Fruit fly (Drosophila melanogaster) whole organism, embryonic: ENCODE data around the gene Mst98Cb.
A peak's percentile ranks its signal among the peaks of the same experiment; 100 is the strongest.

ENCODE experiments used
- Awh ChIP-seq: fragments of 200-800 bp; sonication (Bioruptor generic); IDR thresholded peaks from 2 replicates; pipeline ENCODE4, ENCODE4 v1.3.6; 2022; ENCODE audit warnings: missing biosample characterization, missing genetic modification characterization
- B-H1 ChIP-seq: fragments of 200-800 bp; sonication (Bioruptor generic); IDR thresholded peaks from 3 replicates; pipeline ENCODE4 v1.3.6; 2022; ENCODE audit warnings: missing biosample characterization, missing genetic modification characterization
- CG11504 ChIP-seq: fragments of 200-800 bp; sonication (Bioruptor generic); optimal IDR thresholded peaks from 3 replicates; lab custom pipeline; 2019; ENCODE audit warnings: missing biosample characterization, mild to moderate bottlenecking, missing genetic modification characterization, moderate library complexity
- CG14667 ChIP-seq: fragments of 200-800 bp; sonication (Bioruptor generic); IDR thresholded peaks from 2 replicates; pipeline ENCODE4 v1.3.6; 2022; ENCODE audit warnings: missing biosample characterization, missing genetic modification characterization
- CG15011 ChIP-seq: fragments of 200-800 bp; sonication (Bioruptor generic); optimal IDR thresholded peaks from 3 replicates; lab custom pipeline; 2018; ENCODE audit warnings: missing biosample characterization, mild to moderate bottlenecking, missing genetic modification characterization
- CG15073 ChIP-seq: fragments of 200-800 bp; sonication (Bioruptor generic); optimal IDR thresholded peaks from 2 replicates; lab custom pipeline; 2016; ENCODE audit warnings: missing biosample characterization, missing genetic modification characterization
- CG16813 ChIP-seq: fragments of 200-800 bp; sonication (Bioruptor generic); IDR thresholded peaks from 3 replicates; pipeline ENCODE4 v1.3.6; 2022; ENCODE audit warnings: missing biosample characterization, missing genetic modification characterization; ENCODE audit not compliant: partially characterized antibody
- CG1792 ChIP-seq: fragments of 200-800 bp; sonication (Bioruptor generic); optimal IDR thresholded peaks from 2 replicates; lab custom pipeline; 2016; ENCODE audit warnings: missing biosample characterization, missing genetic modification characterization
- CG2116 ChIP-seq: fragments of 200-800 bp; sonication (Bioruptor generic); optimal IDR thresholded peaks from 3 replicates; lab custom pipeline; 2018; ENCODE audit warnings: missing biosample characterization, mild to moderate bottlenecking, missing genetic modification characterization
- CG2678 ChIP-seq: fragments of 200-800 bp; sonication (Bioruptor generic); optimal IDR thresholded peaks from 3 replicates; lab custom pipeline; 2019; ENCODE audit warnings: missing biosample characterization, mild to moderate bottlenecking, missing genetic modification characterization, moderate library complexity
- CG32772 ChIP-seq: fragments of 200-800 bp; sonication (Bioruptor generic); IDR thresholded peaks from 2 replicates; pipeline ENCODE4 v1.3.6; 2022; ENCODE audit warnings: missing biosample characterization, missing genetic modification characterization
- CG3281 ChIP-seq: fragments of 200-800 bp; sonication (Bioruptor generic); optimal IDR thresholded peaks from 3 replicates; lab custom pipeline; 2017; ENCODE audit warnings: missing biosample characterization, mild to moderate bottlenecking, missing genetic modification characterization
- CG34376 ChIP-seq: fragments of 200-800 bp; sonication (Bioruptor generic); optimal IDR thresholded peaks from 2 replicates; lab custom pipeline; 2018; ENCODE audit warnings: missing biosample characterization, mild to moderate bottlenecking, missing genetic modification characterization
- CG4820 ChIP-seq: fragments of 200-800 bp; sonication (Bioruptor generic); optimal IDR thresholded peaks from 3 replicates; lab custom pipeline; 2016; ENCODE audit warnings: missing biosample characterization, missing genetic modification characterization
- CG7372 ChIP-seq: fragments of 200-800 bp; sonication (Bioruptor generic); IDR thresholded peaks from 2 replicates; pipeline ENCODE4 v1.3.6; 2022; ENCODE audit warnings: missing biosample characterization, missing genetic modification characterization
- CG7839 ChIP-seq: fragments of 200-800 bp; sonication (Bioruptor generic); optimal IDR thresholded peaks from 3 replicates; lab custom pipeline; 2018; ENCODE audit warnings: missing biosample characterization, mild to moderate bottlenecking, missing genetic modification characterization, moderate library complexity
- CG8290 ChIP-seq, 3 experiments: fragments of 200-800 bp; sonication (Bioruptor generic); optimal IDR thresholded peaks; 2 replicates each; lab custom pipeline; 2016 to 2019; ENCODE audit warnings: missing biosample characterization in 3 of 3, missing genetic modification characterization in 3 of 3, mild to moderate bottlenecking in 2 of 3, moderate library complexity in 1 of 3
- CG9215 ChIP-seq: fragments of 200-800 bp; sonication (Bioruptor generic); IDR thresholded peaks from 2 replicates; pipeline ENCODE4 v1.3.6; 2022; ENCODE audit warnings: missing biosample characterization, missing genetic modification characterization
- D ChIP-seq, 2 experiments: fragments of 200-800 bp in 1 of 2; fragments of >200 bp in 1 of 2; sonication (Bioruptor generic) in 1 of 2; optimal IDR thresholded peaks; 2 replicates in 1 of 2; 3 replicates in 1 of 2; lab custom pipeline; 2017; ENCODE audit warnings: mild to moderate bottlenecking in 1 of 2, missing biosample characterization in 1 of 2, missing genetic modification characterization in 1 of 2, missing genetic modification reagents in 1 of 2
- Doc2 ChIP-seq: fragments of 200-800 bp; sonication (Bioruptor generic); IDR thresholded peaks from 2 replicates; pipeline ENCODE4 v1.3.6; 2022; ENCODE audit warnings: missing biosample characterization, missing genetic modification characterization
- Drgx ChIP-seq: fragments of 200-800 bp; sonication (Bioruptor generic); IDR thresholded peaks from 2 replicates; pipeline ENCODE4 v1.3.6; 2022; ENCODE audit warnings: missing biosample characterization, missing genetic modification characterization
- HHEX ChIP-seq: fragments of 200-800 bp; sonication (Bioruptor generic); optimal IDR thresholded peaks from 3 replicates; lab custom pipeline; 2017; ENCODE audit warnings: missing biosample characterization, mild to moderate bottlenecking, missing genetic modification characterization, missing genetic modification reagents
- HLH3B ChIP-seq: fragments of 200-800 bp; sonication (Bioruptor generic); IDR thresholded peaks from 2 replicates; pipeline ENCODE4 v1.3.6; 2022; ENCODE audit warnings: missing biosample characterization, missing genetic modification characterization
- HLHmδ ChIP-seq: fragments of 200-800 bp; sonication (Bioruptor generic); optimal IDR thresholded peaks from 2 replicates; lab custom pipeline; 2018; ENCODE audit warnings: missing biosample characterization, mild to moderate bottlenecking, missing genetic modification characterization, moderate library complexity
- Hsf ChIP-seq: fragments of 200-800 bp; sonication (Bioruptor generic); optimal IDR thresholded peaks from 3 replicates; lab custom pipeline; 2016; ENCODE audit warnings: missing biosample characterization, missing genetic modification characterization
- NC2β ChIP-seq: fragments of 200-800 bp; sonication (Bioruptor generic); optimal IDR thresholded peaks from 2 replicates; lab custom pipeline; 2016; ENCODE audit warnings: missing biosample characterization, missing genetic modification characterization
- Nf-YB ChIP-seq: fragments of 200-800 bp; sonication (Bioruptor generic); optimal IDR thresholded peaks from 3 replicates; lab custom pipeline; 2019; ENCODE audit warnings: missing biosample characterization, mild to moderate bottlenecking, missing genetic modification characterization, moderate library complexity
- Nf-YC ChIP-seq: fragments of 200-800 bp; optimal IDR thresholded peaks from 3 replicates; lab custom pipeline; 2019; ENCODE audit warnings: missing biosample characterization, mild to moderate bottlenecking, missing genetic modification characterization, moderate library complexity
- Ptx1 ChIP-seq: fragments of 200-800 bp; sonication (Bioruptor generic); IDR thresholded peaks from 2 replicates; pipeline ENCODE4 v1.3.6; 2022; ENCODE audit warnings: missing biosample characterization, missing genetic modification characterization
- Vsx1 ChIP-seq: fragments of 200-800 bp; sonication (Bioruptor generic); optimal IDR thresholded peaks from 2 replicates; lab custom pipeline; 2017; ENCODE audit warnings: missing biosample characterization, mild to moderate bottlenecking, missing genetic modification characterization, missing genetic modification reagents
- az2 ChIP-seq: fragments of 200-800 bp; sonication (Bioruptor generic); optimal IDR thresholded peaks from 3 replicates; lab custom pipeline; 2016; ENCODE audit warnings: missing biosample characterization, missing genetic modification characterization
- br ChIP-seq: fragments of >200 bp; optimal IDR thresholded peaks from 2 replicates; lab custom pipeline; 2017
- chm ChIP-seq: fragments of 200-800 bp; sonication (Bioruptor generic); IDR thresholded peaks from 2 replicates; pipeline ENCODE4 v1.3.6; 2022; ENCODE audit warnings: missing biosample characterization, missing genetic modification characterization
- crc ChIP-seq: fragments of 200-800 bp; sonication (Bioruptor generic); optimal IDR thresholded peaks from 2 replicates; lab custom pipeline; 2016; ENCODE audit warnings: missing biosample characterization, missing genetic modification characterization
- da ChIP-seq: fragments of 200-800 bp; sonication (Bioruptor generic); optimal IDR thresholded peaks from 2 replicates; lab custom pipeline; 2016; ENCODE audit warnings: missing biosample characterization, missing genetic modification characterization
- eve ChIP-seq, 2 experiments: fragments of >200 bp; optimal IDR thresholded peaks; 2 replicates each; lab custom pipeline; 2017; ENCODE audit warnings: missing biosample characterization in 2 of 2, missing genetic modification characterization in 2 of 2
- ftz-f1 ChIP-seq: fragments of 200-800 bp; sonication (Bioruptor generic); optimal IDR thresholded peaks from 2 replicates; lab custom pipeline; 2016; ENCODE audit warnings: missing biosample characterization, missing genetic modification characterization
- gce ChIP-seq: fragments of 200-800 bp; sonication (Bioruptor generic); IDR thresholded peaks from 3 replicates; pipeline ENCODE4 v1.3.6; 2022; ENCODE audit warnings: missing biosample characterization, missing genetic modification characterization
- gfzf ChIP-seq: fragments of 200-800 bp; sonication (Bioruptor generic); optimal IDR thresholded peaks from 2 replicates; lab custom pipeline; 2016; ENCODE audit warnings: missing biosample characterization, mild to moderate bottlenecking, missing genetic modification characterization, moderate library complexity
- gro ChIP-seq: fragments of 200-800 bp; sonication (Bioruptor generic); optimal IDR thresholded peaks from 2 replicates; lab custom pipeline; 2016; ENCODE audit warnings: missing biosample characterization, missing genetic modification characterization
- gsb-n ChIP-seq: fragments of 200-800 bp; sonication (Bioruptor generic); optimal IDR thresholded peaks from 3 replicates; lab custom pipeline; 2018; ENCODE audit warnings: missing biosample characterization, mild to moderate bottlenecking, missing genetic modification characterization
- inv ChIP-seq: fragments of 200-800 bp; sonication (Bioruptor generic); IDR thresholded peaks from 2 replicates; pipeline ENCODE4 v1.3.6; 2022; ENCODE audit warnings: missing biosample characterization, missing genetic modification characterization; ENCODE audit not compliant: partially characterized antibody
- jumu ChIP-seq: fragments of 200-800 bp; sonication (Bioruptor generic); optimal IDR thresholded peaks from 3 replicates; lab custom pipeline; 2016; ENCODE audit warnings: missing biosample characterization, missing genetic modification characterization
- luna ChIP-seq: fragments of 200-800 bp; sonication (Bioruptor generic); optimal IDR thresholded peaks from 2 replicates; lab custom pipeline; 2016; ENCODE audit warnings: missing biosample characterization, missing genetic modification characterization
- nom ChIP-seq: fragments of 200-800 bp; sonication (Bioruptor generic); optimal IDR thresholded peaks from 2 replicates; lab custom pipeline; 2017; ENCODE audit warnings: missing biosample characterization, missing genetic modification characterization, mild to moderate bottlenecking, moderate library complexity, missing genetic modification reagents
- odd ChIP-seq: fragments of 200-800 bp; sonication (Bioruptor generic); optimal IDR thresholded peaks from 2 replicates; lab custom pipeline; 2017; ENCODE audit warnings: missing biosample characterization, mild to moderate bottlenecking, missing genetic modification characterization
- rib ChIP-seq: fragments of 200-800 bp; sonication (Bioruptor generic); IDR thresholded peaks from 2 replicates; pipeline ENCODE4 v1.3.6; 2022; ENCODE audit warnings: missing biosample characterization, missing genetic modification characterization
- sens-2 ChIP-seq: fragments of 200-800 bp; sonication (Bioruptor generic); IDR thresholded peaks from 2 replicates; pipeline ENCODE4 v1.3.6; 2022; ENCODE audit warnings: missing biosample characterization, missing genetic modification characterization
- slp2 ChIP-seq: fragments of 200-800 bp; sonication (Bioruptor generic); optimal IDR thresholded peaks from 2 replicates; lab custom pipeline; 2016; ENCODE audit warnings: missing biosample characterization, missing genetic modification characterization
- trem ChIP-seq: fragments of 200-800 bp; optimal IDR thresholded peaks from 3 replicates; lab custom pipeline; 2019; ENCODE audit warnings: missing biosample characterization, mild to moderate bottlenecking, missing genetic modification characterization, moderate library complexity
- zen ChIP-seq: fragments of 200-800 bp; sonication (Bioruptor generic); optimal IDR thresholded peaks from 3 replicates; lab custom pipeline; 2018; ENCODE audit warnings: missing biosample characterization, mild to moderate bottlenecking, missing genetic modification characterization, moderate library complexity

Gene Mst98Cb

dm6 chr3R:28340606-28340999 is 48.0 kb downstream of the Mst98Cb start (continued):
- peak; percentile 50; the same call in 1 of the 2 replicates for TF ChIP-seq Awh (GFP tag; lab: Robert Waterston, UW)
- no peak for TF ChIP-seq CG32772 (GFP tag; lab: Robert Waterston, UW)
- TF ChIP-seq CG34376 (GFP tag; lab: Kevin White, UChicago): no peak
- TF ChIP-seq Nf-YB (GFP tag; lab: Kevin White, UChicago): no peak
- peak; percentile 22 for TF ChIP-seq CG11504 (tag; lab: Kevin White, UChicago)
- no peak for TF ChIP-seq gsb-n (tag; lab: Kevin White, UChicago)
- no peak for TF ChIP-seq CG16813 (GFP tag; lab: Robert Waterston, UW)
- peak; percentile 27; the same call in 1 of the 2 replicates for TF ChIP-seq Ptx1 (GFP tag; lab: Robert Waterston, UW)
- TF ChIP-seq CG9215 (GFP tag; lab: Robert Waterston, UW): no peak
- no peak for TF ChIP-seq B-H1
- no peak for TF ChIP-seq az2
- no peak for TF ChIP-seq ftz-f1 (GFP tag; lab: Kevin White, UChicago)
- TF ChIP-seq Drgx (GFP tag; lab: Robert Waterston, UW): 0 out of 2 replicates have a peak, but pooled peaks have one; percentile 12
- no peak for TF ChIP-seq odd (GFP tag; lab: Kevin White, UChicago)
- no peak for TF ChIP-seq crc (GFP tag; lab: Kevin White, UChicago)
- no peak for TF ChIP-seq CG1792 (GFP tag; lab: Kevin White, UChicago)
- TF ChIP-seq CG7372: no peak
- no peak for TF ChIP-seq br (lab: Kevin White, UChicago)
- no peak for TF ChIP-seq slp2 (GFP tag; lab: Kevin White, UChicago)
- TF ChIP-seq gfzf: no peak
- TF ChIP-seq CG7839 (tag; lab: Kevin White, UChicago): peak; percentile 18
- no peak for TF ChIP-seq CG3281 (GFP tag; lab: Kevin White, UChicago)
- no peak for TF ChIP-seq Vsx1 (GFP tag; lab: Kevin White, UChicago)
- TF ChIP-seq NC2β: no peak
- no peak for TF ChIP-seq HLH3B (GFP tag; lab: Robert Waterston, UW)
- peak; percentile 59 for TF ChIP-seq CG2678 (tag; lab: Kevin White, UChicago)
- no peak for TF ChIP-seq inv (GFP tag; lab: Robert Waterston, UW)
- no peak for TF ChIP-seq gro (GFP tag; lab: Kevin White, UChicago)
- no peak for TF ChIP-seq D (optimal IDR thresholded peaks at IDR 0.05; lab: Kevin White, UChicago)
- no peak for TF ChIP-seq D (GFP tag; optimal IDR thresholded peaks at IDR 0.05; lab: Kevin White, UChicago)
- no peak for TF ChIP-seq CG2116 (GFP tag; lab: Kevin White, UChicago)
- TF ChIP-seq trem (tag; lab: Kevin White, UChicago): no peak
- peak; percentile 48 for TF ChIP-seq zen
- 0 out of 3 replicates have a peak, but pooled peaks have one; percentile 28 for TF ChIP-seq gce (GFP tag; lab: Robert Waterston, UW)
- TF ChIP-seq rib (GFP tag; lab: Robert Waterston, UW): no peak
- TF ChIP-seq sens-2 (GFP tag; lab: Robert Waterston, UW): no peak
- no peak for TF ChIP-seq CG4820 (GFP tag; lab: Kevin White, UChicago)
- no peak for TF ChIP-seq Doc2 (GFP tag; lab: Robert Waterston, UW)
- TF ChIP-seq CG8290 (GFP tag; optimal IDR thresholded peaks at IDR 0.05; lab: Kevin White, UChicago): no peak
- no peak for TF ChIP-seq CG8290 (tag; optimal IDR thresholded peaks at IDR 0.05; lab: Kevin White, UChicago)
- no peak for TF ChIP-seq CG15073 (GFP tag; lab: Kevin White, UChicago)
- TF ChIP-seq Nf-YC (tag; lab: Kevin White, UChicago): no peak
- TF ChIP-seq chm (GFP tag; lab: Robert Waterston, UW): no peak
- no peak for TF ChIP-seq Hsf (GFP tag; lab: Kevin White, UChicago)
- no peak for TF ChIP-seq eve (GFP tag; optimal IDR thresholded peaks at IDR 0.05; lab: Kevin White, UChicago)
- no peak for TF ChIP-seq HLHmδ (GFP tag; lab: Kevin White, UChicago)
- TF ChIP-seq CG14667 (GFP tag; lab: Robert Waterston, UW): no peak
- TF ChIP-seq luna (GFP tag; lab: Kevin White, UChicago): no peak
- TF ChIP-seq nom (GFP tag; lab: Kevin White, UChicago): no peak
- no peak for TF ChIP-seq jumu
- TF ChIP-seq HHEX (GFP tag; lab: Kevin White, UChicago): peak; percentile 20
- no peak for TF ChIP-seq CG15011 (GFP tag; lab: Kevin White, UChicago)
- no peak for TF ChIP-seq da (GFP tag; lab: Kevin White, UChicago)
